Worm (Caenorhabditis elegans): ENCODE measurements around the gene C11D2.3.

- no peak for TF ChIP-seq ceh-63 (GFP tag; optimal IDR thresholded peaks at IDR 0.05)
- TF ChIP-seq egl-27 (tag; optimal IDR thresholded peaks at IDR 0.05), result no peak
These were observed 39.3 kb upstream of the C11D2.3 start, which contains the start of gene M03D4.3 for ce11 chrIV:6112291-6112690.

Measured in whole organism, L1 larva.